Fruit fly (Drosophila melanogaster) whole organism, embryonic: ENCODE results near the gene Prp39.

Source experiments
- ATbp ChIP-seq: fragments of 200-800 bp; sonication (Bioruptor generic); optimal IDR thresholded peaks from 2 replicates; lab custom pipeline; 2017; ENCODE audit warnings: missing biosample characterization, mild to moderate bottlenecking, missing genetic modification characterization, missing genetic modification reagents
- Ada2b ChIP-seq: fragments of 200-800 bp; sonication (Bioruptor generic); IDR thresholded peaks from 2 replicates; pipeline ENCODE4 v1.3.6; 2022; ENCODE audit warnings: missing biosample characterization, missing genetic modification characterization
- Bdp1 ChIP-seq: fragments of 200-800 bp; sonication (Bioruptor generic); optimal IDR thresholded peaks from 3 replicates; lab custom pipeline; 2016; ENCODE audit warnings: missing biosample characterization, missing genetic modification characterization
- CG11696 ChIP-seq: fragments of 200-800 bp; sonication (Bioruptor generic); IDR thresholded peaks from 2 replicates; pipeline ENCODE4 v1.3.6; 2022; ENCODE audit warnings: missing biosample characterization, missing genetic modification characterization
- CG12299 ChIP-seq: fragments of 200-800 bp; sonication (Bioruptor generic); optimal IDR thresholded peaks from 2 replicates; lab custom pipeline; 2018; ENCODE audit warnings: missing biosample characterization, mild to moderate bottlenecking, missing genetic modification characterization
- CG1529 ChIP-seq: fragments of 200-800 bp; sonication (Bioruptor generic); optimal IDR thresholded peaks from 3 replicates; lab custom pipeline; 2018; ENCODE audit warnings: missing biosample characterization, missing genetic modification characterization
- CG15479 ChIP-seq: fragments of 200-800 bp; sonication (Bioruptor generic); optimal IDR thresholded peaks from 3 replicates; lab custom pipeline; 2019; ENCODE audit warnings: missing biosample characterization, mild to moderate bottlenecking, missing genetic modification characterization, moderate library complexity
- CG1603 ChIP-seq: fragments of 200-800 bp; sonication (Bioruptor generic); optimal IDR thresholded peaks from 2 replicates; lab custom pipeline; 2019; ENCODE audit warnings: missing biosample characterization, mild to moderate bottlenecking, missing genetic modification characterization, moderate library complexity
- CG30020 ChIP-seq: fragments of 200-800 bp; optimal IDR thresholded peaks from 2 replicates; lab custom pipeline; 2019; ENCODE audit warnings: missing biosample characterization, mild to moderate bottlenecking, missing genetic modification characterization, moderate library complexity
- CG3407 ChIP-seq: fragments of 200-800 bp; sonication (Bioruptor generic); optimal IDR thresholded peaks from 2 replicates; lab custom pipeline; 2018; ENCODE audit warnings: missing biosample characterization, mild to moderate bottlenecking, missing genetic modification characterization
- CG3847 ChIP-seq: fragments of 200-800 bp; sonication (Bioruptor generic); IDR thresholded peaks from 2 replicates; pipeline ENCODE4 v1.3.6; 2022; ENCODE audit warnings: missing biosample characterization, missing genetic modification characterization
- CG3995 ChIP-seq: fragments of 200-800 bp; sonication (Bioruptor generic); optimal IDR thresholded peaks from 3 replicates; lab custom pipeline; 2016; ENCODE audit warnings: missing biosample characterization, missing genetic modification characterization
- CG4820 ChIP-seq: fragments of 200-800 bp; sonication (Bioruptor generic); optimal IDR thresholded peaks from 3 replicates; lab custom pipeline; 2016; ENCODE audit warnings: missing biosample characterization, missing genetic modification characterization
- CG6813 ChIP-seq: fragments of 200-800 bp; sonication (Bioruptor generic); optimal IDR thresholded peaks from 2 replicates; lab custom pipeline; 2017; ENCODE audit warnings: missing biosample characterization, missing genetic modification characterization, mild to moderate bottlenecking, moderate library complexity, missing genetic modification reagents
- CG7839 ChIP-seq: fragments of 200-800 bp; sonication (Bioruptor generic); optimal IDR thresholded peaks from 3 replicates; lab custom pipeline; 2018; ENCODE audit warnings: missing biosample characterization, mild to moderate bottlenecking, missing genetic modification characterization, moderate library complexity
- D19A ChIP-seq: fragments of 200-800 bp; optimal IDR thresholded peaks from 3 replicates; lab custom pipeline; 2019; ENCODE audit warnings: missing biosample characterization, mild to moderate bottlenecking, missing genetic modification characterization, moderate library complexity
- Dip2 ChIP-seq: fragments of 200-800 bp; sonication (Bioruptor generic); IDR thresholded peaks from 2 replicates; pipeline ENCODE4 v1.3.6; 2022; ENCODE audit warnings: missing biosample characterization, missing genetic modification characterization
- Doc2 ChIP-seq: fragments of 200-800 bp; sonication (Bioruptor generic); IDR thresholded peaks from 2 replicates; pipeline ENCODE4 v1.3.6; 2022; ENCODE audit warnings: missing biosample characterization, missing genetic modification characterization
- Doc3 ChIP-seq: fragments of 200-800 bp; sonication (Bioruptor generic); IDR thresholded peaks from 3 replicates; pipeline ENCODE4 v1.3.6; 2022; ENCODE audit warnings: missing biosample characterization, missing genetic modification characterization; ENCODE audit not compliant: partially characterized antibody
- Gug ChIP-seq: fragments of 200-800 bp; sonication (Bioruptor generic); IDR thresholded peaks from 4 replicates; pipeline ENCODE4 v1.3.6; 2022; ENCODE audit warnings: missing biosample characterization, missing genetic modification characterization
- HmgZ ChIP-seq: fragments of 200-800 bp; sonication (Bioruptor generic); optimal IDR thresholded peaks from 2 replicates; lab custom pipeline; 2018; ENCODE audit warnings: missing biosample characterization, mild to moderate bottlenecking, missing genetic modification characterization
- Nf-YB ChIP-seq: fragments of 200-800 bp; sonication (Bioruptor generic); optimal IDR thresholded peaks from 3 replicates; lab custom pipeline; 2019; ENCODE audit warnings: missing biosample characterization, mild to moderate bottlenecking, missing genetic modification characterization, moderate library complexity
- PHDP ChIP-seq: fragments of 200-800 bp; sonication (Bioruptor generic); optimal IDR thresholded peaks from 3 replicates; lab custom pipeline; 2018; ENCODE audit warnings: missing biosample characterization, mild to moderate bottlenecking, missing genetic modification characterization, moderate library complexity
- bab2 ChIP-seq: fragments of 200-800 bp; sonication (Bioruptor generic); optimal IDR thresholded peaks from 2 replicates; lab custom pipeline; 2016; ENCODE audit warnings: missing biosample characterization, missing genetic modification characterization
- dm ChIP-seq: fragments of 200-800 bp; sonication (Bioruptor generic); optimal IDR thresholded peaks from 3 replicates; lab custom pipeline; 2016; ENCODE audit warnings: missing biosample characterization, missing genetic modification characterization
- eve ChIP-seq, 2 experiments: fragments of >200 bp; optimal IDR thresholded peaks; 2 replicates each; lab custom pipeline; 2017; ENCODE audit warnings: missing biosample characterization in 2 of 2, missing genetic modification characterization in 2 of 2
- exex ChIP-seq: fragments of 200-800 bp; sonication (Bioruptor generic); optimal IDR thresholded peaks from 4 replicates; lab custom pipeline; 2018; ENCODE audit warnings: missing biosample characterization, mild to moderate bottlenecking, missing genetic modification characterization, moderate library complexity
- fd102C ChIP-seq: fragments of 200-800 bp; sonication (Bioruptor generic); optimal IDR thresholded peaks from 2 replicates; lab custom pipeline; 2018; ENCODE audit warnings: missing biosample characterization, mild to moderate bottlenecking, missing genetic modification characterization, moderate library complexity
- fd96Cb ChIP-seq: fragments of 200-800 bp; sonication (Bioruptor generic); optimal IDR thresholded peaks from 2 replicates; lab custom pipeline; 2018; ENCODE audit warnings: missing biosample characterization, mild to moderate bottlenecking, missing genetic modification characterization, moderate library complexity
- gsb-n ChIP-seq: fragments of 200-800 bp; sonication (Bioruptor generic); optimal IDR thresholded peaks from 3 replicates; lab custom pipeline; 2018; ENCODE audit warnings: missing biosample characterization, mild to moderate bottlenecking, missing genetic modification characterization
- hb ChIP-seq: fragments of 200-800 bp; sonication (Bioruptor generic); IDR thresholded peaks from 3 replicates; pipeline ENCODE4 v1.3.6; 2022; ENCODE audit warnings: missing biosample characterization, missing genetic modification characterization; ENCODE audit not compliant: partially characterized antibody
- jumu ChIP-seq: fragments of 200-800 bp; sonication (Bioruptor generic); optimal IDR thresholded peaks from 3 replicates; lab custom pipeline; 2016; ENCODE audit warnings: missing biosample characterization, missing genetic modification characterization
- org-1 ChIP-seq: fragments of 200-800 bp; sonication (Bioruptor generic); optimal IDR thresholded peaks from 2 replicates; lab custom pipeline; 2017; ENCODE audit warnings: missing biosample characterization, missing genetic modification characterization
- ranshi ChIP-seq: fragments of 200-800 bp; sonication (Bioruptor generic); IDR thresholded peaks from 2 replicates; pipeline ENCODE4 v1.3.6; 2022; ENCODE audit warnings: missing biosample characterization, missing genetic modification characterization
- rib ChIP-seq: fragments of 200-800 bp; sonication (Bioruptor generic); IDR thresholded peaks from 2 replicates; pipeline ENCODE4 v1.3.6; 2022; ENCODE audit warnings: missing biosample characterization, missing genetic modification characterization
- scrt ChIP-seq: fragments of 200-800 bp; sonication (Bioruptor generic); optimal IDR thresholded peaks from 2 replicates; lab custom pipeline; 2018; ENCODE audit warnings: missing biosample characterization, mild to moderate bottlenecking, missing genetic modification characterization, moderate library complexity
- sisA ChIP-seq: fragments of 200-800 bp; sonication (Bioruptor generic); IDR thresholded peaks from 2 replicates; pipeline ENCODE4 v1.3.6; 2022; ENCODE audit warnings: missing biosample characterization, missing genetic modification characterization
- slbo ChIP-seq: fragments of 200-800 bp; sonication (Bioruptor generic); IDR thresholded peaks from 2 replicates; pipeline ENCODE4 v1.3.6; 2022; ENCODE audit warnings: missing biosample characterization, missing genetic modification characterization
- tna ChIP-seq: fragments of 200-800 bp; sonication (Bioruptor generic); IDR thresholded peaks from 2 replicates; pipeline ENCODE4 v1.3.6; 2022; ENCODE audit warnings: missing biosample characterization, missing genetic modification characterization; ENCODE audit not compliant: partially characterized antibody
- usp ChIP-seq: fragments of >200 bp; optimal IDR thresholded peaks from 2 replicates; lab custom pipeline; 2017; ENCODE audit warnings: missing biosample characterization, missing genetic modification characterization
- vvl ChIP-seq: fragments of 200-800 bp; sonication (Bioruptor generic); IDR thresholded peaks from 2 replicates; pipeline ENCODE4 v1.3.6; 2022; ENCODE audit warnings: missing biosample characterization, missing genetic modification characterization
- z ChIP-seq: fragments of 200-800 bp; sonication (Bioruptor generic); IDR thresholded peaks from 3 replicates; pipeline ENCODE4 v1.3.6; 2022; ENCODE audit warnings: missing biosample characterization, missing genetic modification characterization

Prp39 gene

DNA sequence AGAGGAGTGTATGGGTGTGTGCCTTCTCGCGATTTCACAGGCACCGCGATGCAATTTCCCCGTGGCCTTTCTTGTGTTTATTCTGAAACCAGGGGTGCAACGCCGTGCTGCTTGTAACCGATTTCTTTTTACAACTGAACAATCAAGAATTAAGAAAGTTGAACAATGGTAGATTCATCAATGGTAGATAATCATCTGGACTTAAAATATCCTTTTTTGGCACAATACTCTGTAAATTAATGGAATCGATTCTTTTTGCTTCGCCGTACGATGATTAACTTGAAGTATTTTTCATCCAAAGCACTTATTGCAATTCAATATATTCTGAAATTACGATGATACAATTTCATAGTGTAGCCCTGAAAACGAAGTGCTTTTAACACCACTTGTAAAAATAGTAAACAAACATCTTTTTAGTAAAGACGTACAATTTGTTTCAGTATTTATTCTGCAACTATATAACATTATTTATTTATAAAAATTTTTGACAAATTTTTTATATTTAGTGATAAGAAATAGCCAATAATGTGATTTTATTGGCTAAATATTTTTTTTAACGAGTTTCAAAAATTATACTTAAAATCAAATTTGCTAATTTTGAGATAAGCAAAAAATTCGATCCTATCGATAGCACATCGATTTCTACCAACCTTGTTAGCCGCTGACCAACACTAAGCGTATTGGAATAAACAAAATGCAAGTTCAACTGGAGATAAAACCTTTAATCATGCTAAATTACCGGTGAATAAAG lies 7.8 kb downstream of the Prp39 start, which contains the start of the genes CG1523 and CG1647 (continued):
- TF ChIP-seq CG7839 (tag; lab: Kevin White, UChicago) (no peak), vvl (GFP tag; lab: Robert Waterston, UW) (peak; percentile 40; the same call in 1 of the 2 replicates), jumu (GFP tag; lab: Kevin White, UChicago) (peak; percentile 58), org-1 (GFP tag; lab: Kevin White, UChicago) (peak; percentile 43), CG1603 (tag; lab: Kevin White, UChicago) (peak; percentile 73), hb (GFP tag; lab: Robert Waterston, UW) (no peak), sisA (GFP tag; lab: Robert Waterston, UW) (0 out of 2 replicates have a peak, but pooled peaks have one; percentile 14), Ada2b (peak; percentile 29; the same call in 1 of the 2 replicates), ATbp (GFP tag; lab: Kevin White, UChicago) (peak; percentile 37), Nf-YB (GFP tag; lab: Kevin White, UChicago) (peak; percentile 41), CG4820 (GFP tag; lab: Kevin White, UChicago) (peak; percentile 54), Gug (GFP tag; lab: Robert Waterston, UW) (peak; percentile 35; the same call in 1 of the 4 replicates), eve (GFP tag; optimal IDR thresholded peaks at IDR 0.05; lab: Kevin White, UChicago) (no peak), Bdp1 (GFP tag; lab: Kevin White, UChicago) (peak; percentile 26), CG30020 (peak; percentile 66), fd96Cb (tag; lab: Kevin White, UChicago) (peak; percentile 54), CG3995 (GFP tag; lab: Kevin White, UChicago) (peak; percentile 22), Doc2 (GFP tag; lab: Robert Waterston, UW) (no peak), ranshi (peak; percentile 34; the same call in 1 of the 2 replicates), bab2 (GFP tag; lab: Kevin White, UChicago) (peak; percentile 53), CG1529 (GFP tag; lab: Kevin White, UChicago) (no peak), rib (GFP tag; lab: Robert Waterston, UW) (peak; percentile 16; the same call in 1 of the 2 replicates), Dip2 (GFP tag; lab: Robert Waterston, UW) (no peak), CG6813 (GFP tag; lab: Kevin White, UChicago) (no peak), slbo (GFP tag; lab: Robert Waterston, UW) (peak; percentile 60), HmgZ (tag; lab: Kevin White, UChicago) (peak; percentile 48), usp (GFP tag; lab: Kevin White, UChicago) (no peak), CG12299 (peak; percentile 51), Doc3 (GFP tag; lab: Robert Waterston, UW) (peak; percentile 51; the same call in 1 of the 3 replicates), D19A (tag; lab: Kevin White, UChicago) (no peak), tna (GFP tag; lab: Robert Waterston, UW) (no peak), CG11696 (GFP tag; lab: Robert Waterston, UW) (no peak), gsb-n (tag; lab: Kevin White, UChicago) (no peak), dm (no peak), PHDP (tag; lab: Kevin White, UChicago) (no peak), CG15479 (no peak), exex (no peak), z (GFP tag; lab: Robert Waterston, UW) (no peak), CG3407 (GFP tag; lab: Kevin White, UChicago) (no peak), fd102C (GFP tag; lab: Kevin White, UChicago) (no peak), CG3847 (GFP tag; lab: Robert Waterston, UW) (peak; percentile 51), scrt (no peak)
- TF ChIP-seq, all 482 proteins: peak for 260
